Worm (Caenorhabditis elegans) whole organism, late embryonic: Measurements from ENCODE around the gene C05B5.8.

Experiments used
- ama-1 ChIP-seq: fragments of 150-350 bp; optimal IDR thresholded peaks from 2 replicates; lab custom pipeline; 2014
- ceh-22 ChIP-seq: sonication (generic microtip); optimal IDR thresholded peaks from 2 replicates; lab custom pipeline; 2017; ENCODE audit warnings: missing biosample characterization, missing genetic modification characterization
- ceh-48 ChIP-seq: sonication (generic microtip); optimal IDR thresholded peaks from 2 replicates; lab custom pipeline; 2016; ENCODE audit warnings: missing genetic modification characterization, inconsistent platforms, missing compliant biosample characterization
- dmd-4 ChIP-seq: sonication (generic microtip); optimal IDR thresholded peaks from 2 replicates; lab custom pipeline; 2016; ENCODE audit warnings: borderline replicate concordance, missing genetic modification characterization, missing compliant biosample characterization
- nhr-11 ChIP-seq: fragments of 150-350 bp; optimal IDR thresholded peaks from 2 replicates; lab custom pipeline; 2014; ENCODE audit warnings: missing biosample characterization, missing genetic modification characterization
- ref-2 ChIP-seq: sonication (generic microtip); optimal IDR thresholded peaks from 2 replicates; lab custom pipeline; 2016; ENCODE audit warnings: missing genetic modification characterization, missing compliant biosample characterization
- sox-4 ChIP-seq: sonication (generic microtip); optimal IDR thresholded peaks from 2 replicates; lab custom pipeline; 2017; ENCODE audit warnings: mild to moderate bottlenecking, missing genetic modification characterization, inconsistent platforms, missing compliant biosample characterization

- no peak for TF ChIP-seq dmd-4 (tag; lab: Kevin White, UChicago)
- TF ChIP-seq ceh-48 (tag; lab: Kevin White, UChicago): no peak
- no peak for TF ChIP-seq ama-1
- no peak for TF ChIP-seq ref-2 (tag; lab: Kevin White, UChicago)
- TF ChIP-seq nhr-11 (tag; lab: Kevin White, UChicago): no peak
- TF ChIP-seq sox-4 (tag; lab: Kevin White, UChicago): no peak
- TF ChIP-seq ceh-22 (tag; lab: Kevin White, UChicago): no peak
Observed at ce11 chrIII:9964416-9964815, 42.2 kb downstream of the C05B5.8 start.
